Worm (Caenorhabditis elegans) whole organism, L4 larva: ENCODE measurements around the gene ins-5.

Experiments used
- aha-1 ChIP-seq: fragments of 150-350 bp; peaks from one replicate; lab custom pipeline; 2014; ENCODE audit warnings: missing biosample characterization, missing genetic modification characterization
- ama-1 ChIP-seq: fragments of 150-350 bp; optimal IDR thresholded peaks from 2 replicates; lab custom pipeline; 2014; ENCODE audit warnings: inconsistent platforms, mixed read lengths
- dmd-8 ChIP-seq: fragments of 200-800 bp; sonication (Bioruptor generic); IDR thresholded peaks from 2 replicates; pipeline ENCODE4 v1.3.6; 2022; ENCODE audit warnings: missing genetic modification characterization, missing compliant biosample characterization
- hlh-30 ChIP-seq: sonication (generic microtip); optimal IDR thresholded peaks from 2 replicates; lab custom pipeline; 2017; ENCODE audit warnings: antibody characterized with exemption, mild to moderate bottlenecking, missing genetic modification characterization, missing compliant biosample characterization; ENCODE audit not compliant: insufficient read depth
- nhr-11 ChIP-seq: fragments of 150-350 bp; optimal IDR thresholded peaks from 2 replicates; lab custom pipeline; 2014; ENCODE audit warnings: missing biosample characterization, missing genetic modification characterization
- nhr-76 ChIP-seq: fragments of 150-350 bp; optimal IDR thresholded peaks from 2 replicates; lab custom pipeline; 2014; ENCODE audit warnings: missing biosample characterization, missing genetic modification characterization
- unc-62 ChIP-seq, 3 experiments: fragments of 150-350 bp in 1 of 3; sonication (generic microtip); optimal IDR thresholded peaks in 2 of 3; peaks in 1 of 3; 1 replicate in 1 of 3; 2 replicates in 2 of 3; lab custom pipeline; 2014 to 2017; ENCODE audit warnings: missing biosample characterization in 3 of 3, missing genetic modification characterization in 3 of 3, missing genetic modification reagents in 3 of 3, missing genotype in 1 of 3

DNA sequence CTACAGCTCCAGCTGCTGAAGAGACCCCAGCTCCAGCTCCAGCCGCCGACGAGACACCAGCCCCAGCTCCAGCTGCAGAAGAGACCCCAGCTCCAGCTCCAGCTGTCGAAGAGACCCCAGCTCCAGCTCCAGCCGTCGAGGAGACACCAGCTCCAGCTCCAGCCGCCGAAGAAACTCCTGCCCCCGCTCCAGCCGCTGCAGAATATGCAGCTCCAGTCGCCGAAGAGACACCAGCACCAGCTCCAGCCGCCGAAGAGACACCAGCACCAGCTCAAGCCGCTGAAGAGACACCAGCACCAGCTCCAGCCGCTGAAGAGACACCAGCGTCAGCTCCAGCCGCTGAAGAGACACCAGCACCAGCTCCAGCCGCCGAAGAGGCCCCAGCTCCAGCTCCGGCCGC is 25.2 kb downstream of the ins-5 start:
- TF ChIP-seq nhr-11 (tag; lab: Kevin White, UChicago) (no peak), ama-1 (lab: Kevin White, UChicago) (no peak), aha-1 (tag; lab: Kevin White, UChicago) (no peak), nhr-76 (tag; lab: Kevin White, UChicago) (no peak), unc-62 (GFP tag; optimal IDR thresholded peaks at IDR 0.05 in 1 of 2; lab: Kevin White, UChicago) (no peak), unc-62 (tag; optimal IDR thresholded peaks at IDR 0.05; lab: Kevin White, UChicago) (no peak), dmd-8 (GFP tag; lab: Robert Waterston, UW) (no peak), hlh-30 (tag; lab: Kevin White, UChicago) (no peak)
